Worm (Caenorhabditis elegans) whole organism, midembryonic: ENCODE results near the gene F23F12.3.

Source experiments
- T22C8.4 ChIP-seq: fragments of 200-800 bp; sonication (Bioruptor generic); IDR thresholded peaks from 2 replicates; pipeline ENCODE4 v1.3.6; 2022; ENCODE audit warnings: missing genetic modification characterization, missing compliant biosample characterization
- cog-1 ChIP-seq: sonication (generic microtip); optimal IDR thresholded peaks from 2 replicates; lab custom pipeline; 2016; ENCODE audit warnings: missing genetic modification characterization, missing compliant biosample characterization
- flt-1 ChIP-seq: fragments of 200-800 bp; sonication (Bioruptor generic); IDR thresholded peaks from 2 replicates; pipeline ENCODE4 v1.3.6; 2022; ENCODE audit warnings: missing genetic modification characterization, missing compliant biosample characterization
- klf-2 ChIP-seq: fragments of 200-800 bp; sonication (Bioruptor generic); conservative IDR thresholded peaks from 2 replicates; pipeline ENCODE4 v1.3.6; 2022; ENCODE audit warnings: missing genetic modification reagents, missing genetic modification characterization, missing compliant biosample characterization
- med-1 ChIP-seq: sonication (generic microtip); optimal IDR thresholded peaks from 2 replicates; lab custom pipeline; 2017; ENCODE audit warnings: missing genetic modification characterization, mild to moderate bottlenecking, missing compliant biosample characterization, antibody characterized with exemption, missing genetic modification reagents; ENCODE audit not compliant: insufficient read depth
- ref-1 ChIP-seq: fragments of 200-800 bp; sonication (Bioruptor generic); conservative IDR thresholded peaks from 2 replicates; pipeline ENCODE4 v1.3.6; 2022; ENCODE audit warnings: missing genetic modification reagents, missing genetic modification characterization, missing compliant biosample characterization
- tab-1 ChIP-seq: fragments of 200-800 bp; sonication (Bioruptor generic); IDR thresholded peaks from 2 replicates; pipeline ENCODE4 v1.3.6; 2022; ENCODE audit warnings: missing genetic modification characterization, missing compliant biosample characterization
- ztf-23 ChIP-seq: fragments of 200-800 bp; sonication (Bioruptor generic); IDR thresholded peaks from 2 replicates; pipeline ENCODE4 v1.3.6; 2022; ENCODE audit warnings: missing genetic modification reagents, missing genetic modification characterization, missing compliant biosample characterization
- ztf-29 ChIP-seq: fragments of 200-800 bp; sonication (Bioruptor generic); IDR thresholded peaks from 2 replicates; pipeline ENCODE4 v1.3.6; 2022; ENCODE audit warnings: missing genetic modification reagents, missing genetic modification characterization, missing compliant biosample characterization

Gene F23F12.3

DNA sequence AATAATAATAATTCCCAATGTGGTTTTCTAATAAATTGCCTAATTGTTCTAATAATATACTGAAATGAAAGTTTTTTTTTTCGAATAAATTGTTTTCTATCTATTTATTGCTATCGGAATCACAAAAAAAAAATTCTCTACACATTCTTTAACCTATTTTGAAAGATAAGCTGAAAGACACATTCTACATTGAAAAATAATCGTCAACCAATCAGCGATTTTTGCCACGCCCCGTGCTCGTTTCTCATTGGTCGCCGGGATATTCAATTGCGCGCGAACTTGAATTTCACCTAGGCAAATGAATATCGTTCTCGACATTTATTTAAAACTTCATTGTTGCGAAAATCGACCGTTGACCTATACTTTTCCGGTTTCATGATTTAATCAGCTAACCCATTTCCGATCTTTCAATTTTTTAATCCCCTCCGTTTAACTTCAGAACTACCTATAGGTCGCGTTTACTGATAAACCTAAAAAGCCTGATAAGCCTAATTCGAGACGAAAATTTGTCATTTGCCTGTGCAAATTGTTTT lies at the start of gene F23F12.3:
TSS of gene F23F12.3 (plus strand) at position 483 of the 533 bp plus-strand sequence.
- TF ChIP-seq flt-1 (GFP tag; lab: Robert Waterston, UW) = no peak
- TF ChIP-seq klf-2 (GFP tag; lab: Robert Waterston, UW) = no peak
- no peak for TF ChIP-seq ztf-23 (GFP tag; lab: Robert Waterston, UW)
- TF ChIP-seq ztf-29 (GFP tag; lab: Robert Waterston, UW) = no peak
- TF ChIP-seq med-1 (GFP tag; lab: Kevin White, UChicago) = no peak
- TF ChIP-seq cog-1 (tag; lab: Kevin White, UChicago) = no peak
- no peak for TF ChIP-seq T22C8.4 (GFP tag; lab: Robert Waterston, UW)
- no peak for TF ChIP-seq tab-1 (GFP tag; lab: Robert Waterston, UW)
- no peak for TF ChIP-seq ref-1

DNA sequence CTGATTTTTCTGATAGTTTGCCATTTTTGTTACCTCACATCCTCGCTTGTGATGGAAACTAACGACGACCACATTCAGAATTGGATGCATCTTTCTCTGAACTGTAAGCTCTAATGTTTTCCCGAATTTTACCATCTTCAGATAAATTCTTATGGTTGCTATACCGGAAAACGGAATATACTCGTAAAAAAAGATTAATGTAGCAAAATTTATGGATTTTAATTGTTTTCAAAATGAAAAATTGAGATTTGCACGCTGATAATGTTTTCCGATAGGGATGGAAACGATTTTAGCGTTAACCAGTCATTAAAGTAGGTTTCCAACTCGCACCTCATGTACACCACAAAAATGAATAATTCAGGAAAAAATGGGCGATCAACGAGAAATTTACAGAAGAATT lies 49.7 kb upstream of the F23F12.3 start, which contains the start of gene T26A5.6:
TSS of gene T26A5.6 (minus strand) at position 101 of the 400 bp plus-strand sequence.
- TF ChIP-seq tab-1 (GFP tag; lab: Robert Waterston, UW) (no peak), ztf-23 (GFP tag; lab: Robert Waterston, UW) (no peak), klf-2 (GFP tag; lab: Robert Waterston, UW) (no peak), ref-1 (no peak), ztf-29 (GFP tag; lab: Robert Waterston, UW) (no peak), flt-1 (GFP tag; lab: Robert Waterston, UW) (no peak), med-1 (GFP tag; lab: Kevin White, UChicago) (no peak), cog-1 (tag; lab: Kevin White, UChicago) (no peak), T22C8.4 (GFP tag; lab: Robert Waterston, UW) (no peak)

DNA sequence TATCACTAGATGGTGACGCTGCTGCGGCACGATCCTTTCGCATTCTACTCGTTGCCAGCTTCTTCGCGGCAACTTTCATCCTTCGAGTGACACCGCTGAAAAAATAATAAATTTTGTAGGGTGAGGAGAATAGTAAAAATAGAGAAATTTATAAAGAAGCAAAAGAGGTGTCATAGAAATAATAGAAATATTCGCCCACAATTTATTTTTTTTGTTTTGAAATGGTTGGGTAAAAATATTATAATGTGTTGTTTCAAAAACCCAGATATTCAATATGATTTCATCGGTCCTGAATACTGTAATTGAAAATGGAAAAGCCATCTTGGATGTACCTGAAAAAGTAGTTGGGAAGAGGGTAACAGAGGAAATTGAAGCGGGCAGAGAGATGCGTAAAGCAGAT lies 48.0 kb upstream of the F23F12.3 start, which contains the start of gene set-1:
TSS of gene set-1 (minus strand) at position 101 of the 400 bp plus-strand sequence.
- TF ChIP-seq cog-1 (tag; lab: Kevin White, UChicago) (no peak), med-1 (GFP tag; lab: Kevin White, UChicago) (no peak), ztf-29 (GFP tag; lab: Robert Waterston, UW) (no peak)

DNA sequence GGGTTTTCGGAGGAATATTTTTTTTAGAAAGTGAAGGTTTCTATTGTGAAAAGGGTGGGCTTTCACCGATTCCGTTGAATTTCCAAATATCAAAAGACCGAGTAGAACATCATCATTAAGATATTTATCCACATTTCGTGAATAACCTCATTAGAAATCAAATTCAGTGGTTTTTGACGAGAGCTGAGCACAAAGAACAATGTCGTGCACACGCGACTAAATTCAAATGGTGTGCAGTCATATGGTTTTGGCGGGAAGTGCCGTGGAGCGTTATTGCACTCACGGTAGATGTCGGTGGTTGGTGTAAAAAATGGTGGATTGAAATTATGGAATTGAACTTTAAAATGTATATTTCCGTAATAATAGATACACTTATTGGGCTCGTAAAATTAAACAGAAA lies 47.6 kb upstream of the F23F12.3 start:
- TF ChIP-seq med-1 (GFP tag; lab: Kevin White, UChicago) (no peak), tab-1 (GFP tag; lab: Robert Waterston, UW) (no peak), klf-2 (GFP tag; lab: Robert Waterston, UW) (no peak), ztf-23 (GFP tag; lab: Robert Waterston, UW) (no peak), T22C8.4 (GFP tag; lab: Robert Waterston, UW) (no peak), cog-1 (tag; lab: Kevin White, UChicago) (no peak), ref-1 (no peak), ztf-29 (GFP tag; lab: Robert Waterston, UW) (no peak), flt-1 (GFP tag; lab: Robert Waterston, UW) (no peak)

DNA sequence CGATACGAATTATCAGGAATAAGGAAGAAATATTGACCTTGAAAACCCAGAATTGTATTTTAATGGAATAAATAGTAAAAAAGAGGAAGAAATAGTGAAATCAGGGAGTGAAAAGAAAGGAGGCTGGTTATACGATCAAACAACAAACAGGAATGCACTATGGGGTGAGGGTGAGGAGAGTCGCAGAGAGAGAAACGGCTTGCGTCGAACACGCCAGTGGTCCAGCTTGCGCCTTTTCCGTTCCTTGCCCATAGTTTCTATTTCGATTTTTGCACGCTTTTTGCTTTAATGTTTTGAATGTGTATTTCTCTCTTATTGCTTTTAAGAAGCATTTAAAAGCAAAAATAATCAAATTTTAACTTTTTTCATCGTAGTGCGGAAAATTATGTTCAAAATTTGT lies 46.6 kb upstream of the F23F12.3 start:
- no peak for TF ChIP-seq klf-2 (GFP tag; lab: Robert Waterston, UW)
- peak; percentile 74 for TF ChIP-seq ztf-29 (GFP tag; lab: Robert Waterston, UW)
- 0 out of 2 replicates have a peak, but pooled peaks have one; percentile 34 for TF ChIP-seq ref-1
- 0 out of 2 replicates have a peak, but pooled peaks have one; percentile 36 for TF ChIP-seq T22C8.4 (GFP tag; lab: Robert Waterston, UW)
- TF ChIP-seq flt-1 (GFP tag; lab: Robert Waterston, UW) = peak; percentile 74
- TF ChIP-seq ztf-23 (GFP tag; lab: Robert Waterston, UW) = peak; percentile 85
- TF ChIP-seq cog-1 (tag; lab: Kevin White, UChicago) = peak; percentile 74
- TF ChIP-seq tab-1 (GFP tag; lab: Robert Waterston, UW) = peak; percentile 62; the same call in 1 of the 2 replicates
- peak; percentile 35 for TF ChIP-seq med-1 (GFP tag; lab: Kevin White, UChicago)

DNA sequence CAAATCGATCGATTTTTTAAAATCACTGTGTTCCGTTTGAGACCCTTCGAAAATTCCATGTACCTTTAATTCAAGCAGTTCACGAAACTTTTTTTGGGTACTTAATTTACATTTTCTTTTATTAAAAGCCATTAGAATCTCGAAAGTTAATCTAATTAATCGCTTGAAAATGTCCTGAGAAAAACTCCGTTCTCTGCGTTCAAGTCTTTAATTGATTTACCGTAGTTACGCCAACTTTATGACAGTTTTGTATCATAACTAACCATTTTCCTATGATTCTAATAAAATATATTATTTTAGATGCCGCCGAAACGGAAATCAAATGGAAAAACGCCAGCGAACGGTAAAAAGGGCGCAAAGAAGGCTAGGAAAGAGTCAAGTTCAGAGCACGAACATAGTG lies 46.1 kb upstream of the F23F12.3 start, which contains the start of gene jhdm-1:
TSS of gene jhdm-1 (plus strand) at position 301 of the 400 bp plus-strand sequence.
- TF ChIP-seq ref-1 (no peak), tab-1 (GFP tag; lab: Robert Waterston, UW) (no peak), ztf-23 (GFP tag; lab: Robert Waterston, UW) (no peak), flt-1 (GFP tag; lab: Robert Waterston, UW) (no peak), cog-1 (tag; lab: Kevin White, UChicago) (no peak), klf-2 (GFP tag; lab: Robert Waterston, UW) (no peak), T22C8.4 (GFP tag; lab: Robert Waterston, UW) (no peak), med-1 (GFP tag; lab: Kevin White, UChicago) (no peak), ztf-29 (GFP tag; lab: Robert Waterston, UW) (no peak)

DNA sequence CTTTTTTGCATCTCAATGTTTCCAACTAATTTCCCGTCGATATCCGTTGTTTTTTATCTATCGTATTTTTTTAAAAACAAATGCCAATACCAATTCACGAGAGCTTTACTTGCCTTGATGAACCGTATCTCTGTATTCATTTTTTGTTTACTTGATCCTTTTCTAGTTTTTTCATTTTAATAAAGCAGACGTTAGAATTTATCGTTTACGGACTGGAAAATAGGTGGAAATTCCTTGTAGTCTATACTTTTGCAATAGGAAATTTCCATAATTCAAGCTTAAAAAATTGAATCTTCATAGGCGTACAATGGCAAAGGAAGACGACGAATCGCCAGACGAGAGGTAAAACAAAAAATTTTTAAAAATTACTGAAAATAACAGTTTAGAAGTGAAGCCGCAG lies 40.5 kb upstream of the F23F12.3 start, which contains the start of gene algn-1:
TSS of gene algn-1 (plus strand) at position 301 of the 400 bp plus-strand sequence.
- TF ChIP-seq ztf-29 (GFP tag; lab: Robert Waterston, UW) (no peak), cog-1 (tag; lab: Kevin White, UChicago) (no peak), ref-1 (no peak), flt-1 (GFP tag; lab: Robert Waterston, UW) (no peak), med-1 (GFP tag; lab: Kevin White, UChicago) (no peak), klf-2 (GFP tag; lab: Robert Waterston, UW) (no peak)

DNA sequence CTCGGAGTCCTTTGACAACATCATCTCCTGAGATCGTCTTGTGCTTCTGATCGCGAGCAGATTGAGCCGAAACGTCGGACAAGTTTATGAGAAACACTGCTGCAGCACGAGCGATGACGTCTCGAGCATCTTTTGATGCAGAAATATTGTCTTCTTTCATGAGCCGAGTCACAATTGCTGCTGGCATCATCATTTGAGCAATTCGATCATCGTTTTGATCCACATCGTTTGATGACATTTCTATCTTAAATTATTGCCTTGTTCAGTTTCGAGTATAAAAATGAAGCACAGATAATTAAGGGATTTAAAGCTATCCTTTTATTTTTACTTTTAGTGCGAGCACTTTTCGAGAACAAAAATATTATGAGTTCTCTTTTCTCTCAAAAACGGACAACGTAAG lies 37.7 kb upstream of the F23F12.3 start, which contains the start of gene T26A5.8:
TSS of gene T26A5.8 (minus strand) at position 247 of the 400 bp plus-strand sequence.
- TF ChIP-seq cog-1 (tag; lab: Kevin White, UChicago) (no peak), flt-1 (GFP tag; lab: Robert Waterston, UW) (no peak)

DNA sequence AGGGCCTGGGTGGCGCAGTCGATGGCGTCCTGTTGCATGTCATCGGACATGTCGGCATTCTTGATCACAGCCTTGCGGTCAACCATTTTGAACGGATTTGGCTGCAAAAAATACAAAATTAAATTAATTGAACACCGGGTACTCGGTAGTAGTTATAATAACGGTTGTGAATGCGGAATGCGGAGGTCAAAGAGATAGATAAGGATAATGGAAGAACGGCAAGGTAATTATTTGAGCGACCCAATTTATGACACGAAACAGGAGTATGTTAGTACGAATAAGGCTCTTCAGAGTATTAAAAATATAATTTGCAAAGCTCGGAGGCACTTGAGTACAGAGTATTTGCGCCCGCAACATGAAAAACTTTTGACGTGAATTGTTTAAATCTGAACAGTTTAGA lies 36.6 kb upstream of the F23F12.3 start, which contains the start of gene dlc-1:
TSS of gene dlc-1 (minus strand) at position 101 of the 400 bp plus-strand sequence.
- no peak for TF ChIP-seq klf-2 (GFP tag; lab: Robert Waterston, UW)
- TF ChIP-seq med-1 (GFP tag; lab: Kevin White, UChicago) = no peak
- no peak for TF ChIP-seq ztf-23 (GFP tag; lab: Robert Waterston, UW)
- no peak for TF ChIP-seq flt-1 (GFP tag; lab: Robert Waterston, UW)
- TF ChIP-seq ref-1 = no peak
- no peak for TF ChIP-seq tab-1 (GFP tag; lab: Robert Waterston, UW)
